Worm (Caenorhabditis elegans) whole organism, early embryonic: ENCODE results near the gene sipa-1.

Experiments used
- aly-1 ChIP-seq: sonication (generic microtip); optimal IDR thresholded peaks from 2 replicates; lab custom pipeline; 2016; ENCODE audit warnings: missing genetic modification characterization, missing compliant biosample characterization
- ama-1 ChIP-seq: fragments of 150-350 bp; optimal IDR thresholded peaks from 2 replicates; lab custom pipeline; 2014
- ceh-13 ChIP-seq: fragments of 200-800 bp; sonication (Bioruptor generic); optimal IDR thresholded peaks from 2 replicates; lab custom pipeline; 2018; ENCODE audit warnings: mild to moderate bottlenecking, missing genetic modification characterization, missing compliant biosample characterization
- hmg-4 ChIP-seq: fragments of 200-800 bp; sonication (Bioruptor generic); optimal IDR thresholded peaks from 2 replicates; lab custom pipeline; 2018; ENCODE audit warnings: mild to moderate bottlenecking, missing genetic modification characterization, missing compliant biosample characterization
- hnd-1 ChIP-seq: sonication (generic microtip); optimal IDR thresholded peaks from 2 replicates; lab custom pipeline; 2016; ENCODE audit warnings: missing genetic modification characterization, missing compliant biosample characterization

DNA sequence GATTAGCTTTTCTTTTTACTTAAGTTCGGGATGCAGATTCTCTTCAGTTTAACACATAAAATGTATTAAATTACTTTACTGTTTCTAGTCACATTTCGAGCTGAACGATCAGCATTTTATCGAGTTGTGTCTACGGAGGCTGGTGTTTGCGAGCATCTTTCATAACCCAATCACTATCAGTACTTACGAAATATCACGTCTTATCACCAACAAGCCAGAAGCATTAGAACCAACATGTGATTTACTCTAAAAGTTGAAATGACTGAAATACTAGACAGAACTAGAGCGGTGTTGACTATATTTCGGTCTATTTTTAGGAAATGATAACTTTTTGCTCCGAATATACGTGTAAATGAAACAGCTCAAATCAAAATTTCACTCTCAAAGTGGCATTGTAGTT lies 11.3 kb upstream of the sipa-1 start:
- no peak for TF ChIP-seq ceh-13 (GFP tag; lab: Kevin White, UChicago)
- TF ChIP-seq ama-1 (lab: Kevin White, UChicago), result no peak
- no peak for TF ChIP-seq hmg-4 (GFP tag; lab: Kevin White, UChicago)
- no peak for TF ChIP-seq hnd-1 (tag; lab: Kevin White, UChicago)
- TF ChIP-seq aly-1 (tag; lab: Kevin White, UChicago), result no peak
